Worm (Caenorhabditis elegans): ENCODE data around the gene srx-95.
A peak's percentile ranks its signal among the peaks of the same experiment; 100 is the strongest.

The srx-95 gene

DNA sequence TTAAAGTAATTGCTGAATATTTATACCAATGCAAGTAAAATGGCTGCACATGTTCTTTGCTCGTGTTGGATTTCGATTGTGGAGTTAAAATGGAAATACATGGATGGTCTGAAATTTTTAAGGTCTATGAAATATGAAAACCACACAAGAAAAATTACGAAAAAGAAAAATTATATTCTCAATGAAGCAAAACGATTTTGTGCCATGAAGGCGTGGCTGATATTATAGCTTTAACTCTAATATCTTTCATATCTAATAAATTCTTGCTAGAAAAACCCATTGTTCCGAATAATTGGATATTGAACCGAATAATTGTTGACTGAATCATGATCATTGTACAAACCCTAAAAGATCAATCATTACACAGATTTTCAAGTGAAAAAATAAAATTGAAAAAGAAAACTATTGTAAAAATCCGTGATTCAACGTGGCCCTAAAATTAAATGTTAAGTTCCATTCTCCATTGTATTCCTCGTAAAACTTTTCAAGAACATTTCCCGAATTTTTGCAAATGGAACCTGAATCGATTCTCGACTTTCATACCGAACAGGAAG lies at the start of gene srx-95, which contains the start of gene fis-1:
Gene srx-95 (minus strand): TSS at position 101 of the 554 bp plus-strand sequence.
Gene fis-1 (plus strand): TSS at position 504 of the 554 bp plus-strand sequence.
- TF ChIP-seq nfya-2 (GFP tag; IDR thresholded peaks at IDR 0.05) (no peak), nhr-120 (GFP tag; IDR thresholded peaks at IDR 0.05) (no peak)

DNA sequence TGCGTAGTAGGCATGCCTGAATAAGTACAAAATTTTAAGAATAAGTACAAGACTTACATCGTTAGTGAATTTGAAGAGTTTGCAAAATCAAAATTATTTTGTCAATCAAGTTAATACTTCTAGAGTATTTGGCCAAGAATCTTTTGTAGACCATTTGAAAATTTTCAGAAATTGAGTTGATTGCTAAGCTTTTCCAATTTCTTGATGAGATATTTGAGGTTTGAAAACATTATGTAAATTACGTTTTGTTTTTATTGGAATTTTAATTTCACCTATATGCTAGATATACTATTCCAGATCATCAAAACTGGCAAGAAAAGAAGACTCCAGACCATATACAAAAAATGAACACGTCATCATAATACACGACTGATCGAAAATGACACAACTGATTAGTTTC lies 48.5 kb upstream of the srx-95 start, which contains the start of gene tab-1:
Gene tab-1 (plus strand): TSS at position 301 of the 400 bp plus-strand sequence.
- TF ChIP-seq F37B4.10 (GFP tag; IDR thresholded peaks at IDR 0.05) (no peak), madf-3 (GFP tag; IDR thresholded peaks at IDR 0.05) (no peak), gei-17 (GFP tag; optimal IDR thresholded peaks at IDR 0.05) (no peak), hmg-1.2 (GFP tag; IDR thresholded peaks at IDR 0.05) (no peak), ztf-22 (GFP tag; optimal IDR thresholded peaks at IDR 0.05) (no peak), F52B5.7 (tag; optimal IDR thresholded peaks at IDR 0.05) (no peak), hsf-1 (GFP tag; IDR thresholded peaks at IDR 0.05) (no peak), efl-1 (GFP tag; optimal IDR thresholded peaks at IDR 0.05) (no peak), snpc-3.4 (tag; optimal IDR thresholded peaks at IDR 0.05) (no peak), Y67H2A.10 (GFP tag; conservative IDR thresholded peaks at IDR 0.05) (no peak), ceh-100 (GFP tag; IDR thresholded peaks at IDR 0.05) (no peak), snpc-4 (GFP tag; optimal IDR thresholded peaks at IDR 0.05) (no peak), snpc-4 (tag; optimal IDR thresholded peaks at IDR 0.05) (no peak), akir-1 (GFP tag; optimal IDR thresholded peaks at IDR 0.05) (no peak), lin-54 (GFP tag; optimal IDR thresholded peaks at IDR 0.05) (no peak), cebp-1 (GFP tag; IDR thresholded peaks at IDR 0.05) (no peak), cebp-1 (tag; optimal IDR thresholded peaks at IDR 0.05) (no peak), lin-40 (tag; optimal IDR thresholded peaks at IDR 0.05) (no peak), lag-1 (GFP tag; IDR thresholded peaks at IDR 0.05) (no peak), ZK185.1 (tag; optimal IDR thresholded peaks at IDR 0.05; ENCODE audit: poor library complexity, severe bottlenecking) (no peak)

DNA sequence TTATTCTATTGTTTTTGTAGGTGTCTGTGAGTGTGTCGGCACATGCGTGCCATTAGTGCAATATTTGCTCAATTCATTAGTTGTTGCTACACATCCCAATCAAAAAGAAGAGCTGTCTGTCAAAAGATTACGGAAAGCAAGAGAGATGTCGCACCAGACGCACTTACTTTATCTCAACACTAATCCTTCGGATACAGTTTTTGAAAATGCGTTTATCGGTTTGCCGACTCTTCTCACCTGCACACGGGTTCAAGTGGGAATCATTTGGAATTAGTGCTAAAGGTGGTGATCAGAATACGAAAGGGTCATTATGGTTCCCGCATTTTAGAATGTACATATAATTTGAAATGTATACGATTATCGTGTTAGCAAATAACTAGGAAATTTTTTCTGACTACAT lies 46.7 kb upstream of the srx-95 start:
- TF ChIP-seq let-607 (tag; optimal IDR thresholded peaks at IDR 0.05): no peak
- TF ChIP-seq mxl-1 (tag; optimal IDR thresholded peaks at IDR 0.05): no peak
- no peak for TF ChIP-seq D2030.7 (GFP tag; IDR thresholded peaks at IDR 0.05)
- no peak for TF ChIP-seq madf-8 (GFP tag; conservative IDR thresholded peaks at IDR 0.05)
- TF ChIP-seq ceh-100 (GFP tag; IDR thresholded peaks at IDR 0.05): no peak
- no peak for TF ChIP-seq mel-28 (tag; optimal IDR thresholded peaks at IDR 0.05; ENCODE audit: borderline replicate concordance)
- TF ChIP-seq nhr-80 (tag; optimal IDR thresholded peaks at IDR 0.05): no peak
- no peak for TF ChIP-seq C06A6.2 (GFP tag; conservative IDR thresholded peaks at IDR 0.05)
- TF ChIP-seq F57C9.4 (tag; optimal IDR thresholded peaks at IDR 0.05): no peak
- TF ChIP-seq lir-1 (GFP tag; conservative IDR thresholded peaks at IDR 0.05): no peak
- no peak for TF ChIP-seq ztf-25 (GFP tag; IDR thresholded peaks at IDR 0.05)
- TF ChIP-seq akir-1 (GFP tag; optimal IDR thresholded peaks at IDR 0.05): no peak
- no peak for TF ChIP-seq hmg-20 (GFP tag; IDR thresholded peaks at IDR 0.05)
- TF ChIP-seq aptf-2 (GFP tag; conservative IDR thresholded peaks at IDR 0.05): no peak

DNA sequence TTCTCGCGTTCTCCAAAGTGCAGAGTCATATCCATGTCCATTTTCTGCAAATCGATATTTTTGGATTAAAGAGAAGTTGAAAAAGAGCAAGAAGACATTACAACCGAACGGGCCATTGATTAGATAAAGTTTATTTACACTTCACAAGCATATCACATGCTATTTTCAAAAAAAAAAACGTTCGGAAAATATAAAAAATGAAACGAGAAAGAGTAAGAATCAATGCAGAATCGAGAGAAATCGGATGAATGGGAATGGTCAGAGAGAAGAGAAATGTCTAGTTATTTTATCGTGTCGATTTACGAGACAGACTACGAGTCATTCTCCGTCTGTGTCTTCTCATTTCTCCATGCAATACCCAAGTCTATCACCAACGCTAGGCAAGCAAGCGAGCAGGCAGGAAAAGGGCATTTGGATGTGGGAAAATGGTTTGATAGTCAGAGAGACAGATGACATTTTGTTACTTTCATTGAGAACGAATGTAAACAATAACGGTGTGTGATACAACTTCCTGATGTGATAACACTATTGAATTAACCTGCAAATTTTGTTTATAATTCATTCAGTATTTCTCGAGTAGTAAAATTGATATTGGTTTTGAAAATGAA lies 45.6 kb upstream of the srx-95 start, which contains the start of gene F31E8.4:
Gene F31E8.4 (minus strand): TSS at position 51 of the 608 bp plus-strand sequence.
- TF ChIP-seq hmg-1.2 (GFP tag; IDR thresholded peaks at IDR 0.05): peak; percentile 46; the same call in 1 of the 2 replicates
- no peak for TF ChIP-seq B0035.1 (tag; optimal IDR thresholded peaks at IDR 0.05)
- TF ChIP-seq nhr-80 (tag; optimal IDR thresholded peaks at IDR 0.05): peak; percentile 83
